Worm (Caenorhabditis elegans) whole organism, L4/young adult: Measurements from ENCODE around the gene epi-1.
"Not testable (repeated sequence)": the region's sequence is repeated elsewhere in the genome, so short reads cannot be mapped to it uniquely, and the experiment has no call there.

ENCODE experiments used
- W03F9.2 ChIP-seq: fragments of 150-350 bp; optimal IDR thresholded peaks from 2 replicates; lab custom pipeline; 2014; ENCODE audit warnings: missing biosample characterization, missing genetic modification characterization
- dao-5 ChIP-seq: sonication (generic microtip); optimal IDR thresholded peaks from 2 replicates; lab custom pipeline; 2016; ENCODE audit warnings: missing genotype, missing genetic modification characterization, moderate library complexity, missing compliant biosample characterization
- him-1 ChIP-seq: sonication (generic microtip); optimal IDR thresholded peaks from 2 replicates; lab custom pipeline; 2016; ENCODE audit warnings: missing genotype, missing genetic modification reagents, missing genetic modification characterization, missing compliant biosample characterization

Gene epi-1

ce11 chrIV:10666523-10666922 lies at the start of gene epi-1:
Gene epi-1, plus strand, starts transcription at chrIV:10666823.
- TF ChIP-seq him-1 (tag; lab: Kevin White, UChicago) (no peak), W03F9.2 (tag; lab: Kevin White, UChicago) (no peak), dao-5 (tag; lab: Kevin White, UChicago) (no peak)

- TF ChIP-seq him-1 (tag; lab: Kevin White, UChicago) = no peak
- no peak for TF ChIP-seq dao-5 (tag; lab: Kevin White, UChicago)
- TF ChIP-seq W03F9.2 (tag; lab: Kevin White, UChicago) = no peak
These were observed 49.5 kb upstream of the epi-1 start for ce11 chrIV:10617099-10617498.

ce11 chrIV:10620811-10621210 lies 45.8 kb upstream of the epi-1 start, which contains the start of gene R09H10.7:
Gene R09H10.7, plus strand, starts transcription at chrIV:10621111.
- TF ChIP-seq dao-5 (tag; lab: Kevin White, UChicago) (no peak), him-1 (tag; lab: Kevin White, UChicago) (no peak), W03F9.2 (tag; lab: Kevin White, UChicago) (no peak)

ce11 chrIV:10628724-10629123 lies 37.9 kb upstream of the epi-1 start, which contains the start of gene R09H10.5:
Gene R09H10.5, minus strand, starts transcription at chrIV:10628829.
- TF ChIP-seq him-1 (tag; lab: Kevin White, UChicago) (no peak), dao-5 (tag; lab: Kevin White, UChicago) (no peak), W03F9.2 (tag; lab: Kevin White, UChicago) (no peak)

ce11 chrIV:10630953-10631554 lies 35.6 kb upstream of the epi-1 start, which contains the start of gene F56C4.4:
Gene F56C4.4, minus strand, starts transcription at chrIV:10631267.
- TF ChIP-seq dao-5 (tag; lab: Kevin White, UChicago) (no peak), W03F9.2 (tag; lab: Kevin White, UChicago) (no peak), him-1 (tag; lab: Kevin White, UChicago) (no peak)

ce11 chrIV:10636649-10637048 lies 30.0 kb upstream of the epi-1 start, which contains the start of gene F56C4.1:
Gene F56C4.1, plus strand, starts transcription at chrIV:10636949.
- TF ChIP-seq him-1 (tag; lab: Kevin White, UChicago) = no peak
- no peak for TF ChIP-seq dao-5 (tag; lab: Kevin White, UChicago)
- no peak for TF ChIP-seq W03F9.2 (tag; lab: Kevin White, UChicago)

ce11 chrIV:10638977-10639376 lies 27.6 kb upstream of the epi-1 start, which contains the start of gene F56C4.2:
Gene F56C4.2, plus strand, starts transcription at chrIV:10639277.
- no peak for TF ChIP-seq dao-5 (tag; lab: Kevin White, UChicago)
- TF ChIP-seq him-1 (tag; lab: Kevin White, UChicago) = no peak
- TF ChIP-seq W03F9.2 (tag; lab: Kevin White, UChicago) = no peak

- TF ChIP-seq dao-5, him-1, W03F9.2 (tag; lab: Kevin White, UChicago): not testable (repeated sequence)
These were observed 12.6 kb upstream of the epi-1 start, which contains the start of gene glb-19 for ce11 chrIV:10654047-10654446. Gene glb-19, minus strand, starts transcription at chrIV:10654147.

ce11 chrIV:10656770-10657323 lies 9.8 kb upstream of the epi-1 start, which contains the start of gene K08C7.1:
Gene K08C7.1, plus strand, starts transcription at chrIV:10656812.
- TF ChIP-seq dao-5 (tag; lab: Kevin White, UChicago) (no peak), him-1 (tag; lab: Kevin White, UChicago) (no peak), W03F9.2 (tag; lab: Kevin White, UChicago) (no peak)

- TF ChIP-seq him-1 (tag; lab: Kevin White, UChicago) = no peak
These were observed 5.6 kb upstream of the epi-1 start for ce11 chrIV:10661072-10661471.

- no peak for TF ChIP-seq W03F9.2 (tag; lab: Kevin White, UChicago)
- TF ChIP-seq dao-5 (tag; lab: Kevin White, UChicago) = no peak
- no peak for TF ChIP-seq him-1 (tag; lab: Kevin White, UChicago)
These were observed 4.9 kb upstream of the epi-1 start, which contains the start of gene fmo-1 for ce11 chrIV:10661760-10662159. Gene fmo-1, plus strand, starts transcription at chrIV:10661857.

ce11 chrIV:10664134-10664533 lies 2.5 kb upstream of the epi-1 start, which contains the start of gene K08C7.7:
Gene K08C7.7, plus strand, starts transcription at chrIV:10664434.
- TF ChIP-seq W03F9.2 (tag; lab: Kevin White, UChicago) (no peak), dao-5 (tag; lab: Kevin White, UChicago) (no peak), him-1 (tag; lab: Kevin White, UChicago) (no peak)

ce11 chrIV:10668561-10668960 lies 1.9 kb downstream of the epi-1 start:
- TF ChIP-seq dao-5 (tag; lab: Kevin White, UChicago) = no peak
- TF ChIP-seq W03F9.2 (tag; lab: Kevin White, UChicago) = no peak
- TF ChIP-seq him-1 (tag; lab: Kevin White, UChicago) = no peak
